Fruit fly (Drosophila melanogaster): ENCODE measurements around the gene CG14298.

The CG14298 gene

dm6 chr3R:18916715-18917253 lies 41.5 kb downstream of the CG14298 start (continued):
- TF ChIP-seq ase (GFP tag; IDR thresholded peaks at IDR 0.05) (no peak), CG6175 (GFP tag; IDR thresholded peaks at IDR 0.05) (no peak), CG2120 (GFP tag; optimal IDR thresholded peaks at IDR 0.05) (peak; percentile 6), Dek (tag; optimal IDR thresholded peaks at IDR 0.05) (peak; percentile 25), Elba2 (GFP tag; optimal IDR thresholded peaks at IDR 0.05) (no peak), Fer2 (tag; optimal IDR thresholded peaks at IDR 0.05) (no peak), CG15269 (tag; optimal IDR thresholded peaks at IDR 0.05) (peak; percentile 44), Atf3 (GFP tag; optimal IDR thresholded peaks at IDR 0.05) (no peak), CG32772 (GFP tag; IDR thresholded peaks at IDR 0.05) (no peak), CG10321 (GFP tag; IDR thresholded peaks at IDR 0.05) (no peak), CG1024 (GFP tag; IDR thresholded peaks at IDR 0.05) (no peak), dimm (GFP tag; IDR thresholded peaks at IDR 0.05) (no peak), Pdp1 (GFP tag; optimal IDR thresholded peaks at IDR 0.05) (no peak), cg (GFP tag; optimal IDR thresholded peaks at IDR 0.05) (peak; percentile 90), fd64A (GFP tag; optimal IDR thresholded peaks at IDR 0.05) (no peak), vnd (GFP tag; IDR thresholded peaks at IDR 0.05; ENCODE audit: partially characterized antibody) (no peak), onecut (GFP tag; IDR thresholded peaks at IDR 0.05) (no peak), zen (tag; optimal IDR thresholded peaks at IDR 0.05) (no peak), CG12104 (GFP tag; optimal IDR thresholded peaks at IDR 0.05) (no peak), ftz-f1 (GFP tag; optimal IDR thresholded peaks at IDR 0.05) (no peak), CG4328 (GFP tag; optimal IDR thresholded peaks at IDR 0.05) (no peak), Spps (tag; optimal IDR thresholded peaks at IDR 0.05) (no peak), crc (GFP tag; optimal IDR thresholded peaks at IDR 0.05) (no peak), twi (tag; optimal IDR thresholded peaks at IDR 0.05) (no peak), unc-4 (GFP tag; IDR thresholded peaks at IDR 0.05; ENCODE audit: partially characterized antibody) (no peak), Dbx (GFP tag; IDR thresholded peaks at IDR 0.05) (no peak), scrt (GFP tag; optimal IDR thresholded peaks at IDR 0.05) (peak; percentile 14), CG9876 (GFP tag; optimal IDR thresholded peaks at IDR 0.05) (no peak), CG2875 (GFP tag; optimal IDR thresholded peaks at IDR 0.05) (no peak), lola (GFP tag; optimal IDR thresholded peaks at IDR 0.05) (no peak), gt (GFP tag; IDR thresholded peaks at IDR 0.05) (no peak), CG8281 (tag; optimal IDR thresholded peaks at IDR 0.05) (no peak), CG14014 (GFP tag; IDR thresholded peaks at IDR 0.05) (no peak), CG7372 (GFP tag; IDR thresholded peaks at IDR 0.05) (no peak), Eip74EF (GFP tag; optimal IDR thresholded peaks at IDR 0.05) (no peak), CG15073 (GFP tag; optimal IDR thresholded peaks at IDR 0.05) (no peak), D (optimal IDR thresholded peaks at IDR 0.05) (no peak), D (GFP tag; optimal IDR thresholded peaks at IDR 0.05) (no peak), CG7745 (tag; optimal IDR thresholded peaks at IDR 0.05) (no peak), pzg (GFP tag; optimal IDR thresholded peaks at IDR 0.05) (no peak), CG1647 (GFP tag; optimal IDR thresholded peaks at IDR 0.05) (no peak), HLHmδ (GFP tag; optimal IDR thresholded peaks at IDR 0.05) (no peak), CG30431 (GFP tag; optimal IDR thresholded peaks at IDR 0.05) (no peak), CG12299 (tag; optimal IDR thresholded peaks at IDR 0.05) (no peak), MESR4 (GFP tag; optimal IDR thresholded peaks at IDR 0.05) (no peak), Sry-δ (GFP tag; optimal IDR thresholded peaks at IDR 0.05) (peak; percentile 2), CG7556 (GFP tag; optimal IDR thresholded peaks at IDR 0.05) (no peak), gcm (GFP tag; optimal IDR thresholded peaks at IDR 0.05) (peak; percentile 22), CG2199 (GFP tag; IDR thresholded peaks at IDR 0.05) (peak; percentile 78; the same call in 1 of the 3 replicates), tup (GFP tag; optimal IDR thresholded peaks at IDR 0.05) (no peak), sens (GFP tag) (no peak)
